Fruit fly (Drosophila melanogaster) whole organism, embryonic: ENCODE measurements around the gene Sptz.

Experiments
- CG10147 ChIP-seq: fragments of 200-800 bp; sonication (Bioruptor generic); optimal IDR thresholded peaks from 2 replicates; lab custom pipeline; 2019; ENCODE audit warnings: missing biosample characterization, mild to moderate bottlenecking, missing genetic modification characterization, moderate library complexity
- CG10321 ChIP-seq: fragments of 200-800 bp; sonication (Bioruptor generic); IDR thresholded peaks from 2 replicates; pipeline ENCODE4 v1.3.6; 2022; ENCODE audit warnings: missing biosample characterization, missing genetic modification characterization
- CG12391 ChIP-seq: fragments of 200-800 bp; sonication (Bioruptor generic); optimal IDR thresholded peaks from 3 replicates; lab custom pipeline; 2018; ENCODE audit warnings: missing biosample characterization, mild to moderate bottlenecking, missing genetic modification characterization, moderate library complexity
- CG13123 ChIP-seq: fragments of 200-800 bp; sonication (Bioruptor generic); optimal IDR thresholded peaks from 2 replicates; lab custom pipeline; 2016; ENCODE audit warnings: missing biosample characterization, missing genetic modification characterization
- CG13287 ChIP-seq: fragments of 200-800 bp; sonication (Bioruptor generic); IDR thresholded peaks from 2 replicates; pipeline ENCODE4 v1.3.6; 2022; ENCODE audit warnings: missing biosample characterization, missing genetic modification characterization; ENCODE audit not compliant: partially characterized antibody
- CG14710 ChIP-seq: fragments of 200-800 bp; sonication (Bioruptor generic); optimal IDR thresholded peaks from 3 replicates; lab custom pipeline; 2019; ENCODE audit warnings: missing biosample characterization, mild to moderate bottlenecking, missing genetic modification characterization, moderate library complexity
- CG16813 ChIP-seq: fragments of 200-800 bp; sonication (Bioruptor generic); IDR thresholded peaks from 3 replicates; pipeline ENCODE4 v1.3.6; 2022; ENCODE audit warnings: missing biosample characterization, missing genetic modification characterization; ENCODE audit not compliant: partially characterized antibody
- CG17186 ChIP-seq: fragments of 200-800 bp; sonication (Bioruptor generic); optimal IDR thresholded peaks from 3 replicates; lab custom pipeline; 2017; ENCODE audit warnings: missing biosample characterization, missing genetic modification reagents, missing genetic modification characterization
- CG2116 ChIP-seq: fragments of 200-800 bp; sonication (Bioruptor generic); optimal IDR thresholded peaks from 3 replicates; lab custom pipeline; 2018; ENCODE audit warnings: missing biosample characterization, mild to moderate bottlenecking, missing genetic modification characterization
- CG2129 ChIP-seq: fragments of 200-800 bp; sonication (Bioruptor generic); IDR thresholded peaks from 2 replicates; pipeline ENCODE4 v1.3.6; 2022; ENCODE audit warnings: missing biosample characterization, missing genetic modification characterization; ENCODE audit not compliant: partially characterized antibody
- CG3065 ChIP-seq: fragments of 200-800 bp; sonication (Bioruptor generic); optimal IDR thresholded peaks from 2 replicates; lab custom pipeline; 2016; ENCODE audit warnings: missing biosample characterization, missing genetic modification characterization
- CG3163 ChIP-seq: fragments of 200-800 bp; sonication (Bioruptor generic); optimal IDR thresholded peaks from 3 replicates; lab custom pipeline; 2016; ENCODE audit warnings: missing biosample characterization, missing genetic modification characterization
- CG3838 ChIP-seq: fragments of 200-800 bp; sonication (Bioruptor generic); optimal IDR thresholded peaks from 3 replicates; lab custom pipeline; 2016; ENCODE audit warnings: missing biosample characterization, missing genetic modification characterization
- CG4360 ChIP-seq: fragments of 200-800 bp; sonication (Bioruptor generic); IDR thresholded peaks from 2 replicates; pipeline ENCODE4 v1.3.6; 2022; ENCODE audit warnings: missing biosample characterization, missing genetic modification characterization
- CG4424 ChIP-seq: fragments of 200-800 bp; sonication (Bioruptor generic); optimal IDR thresholded peaks from 3 replicates; lab custom pipeline; 2016; ENCODE audit warnings: missing biosample characterization, missing genetic modification characterization
- CG4854 ChIP-seq: fragments of 200-800 bp; sonication (Bioruptor generic); optimal IDR thresholded peaks from 2 replicates; lab custom pipeline; 2016; ENCODE audit warnings: missing biosample characterization, missing genetic modification characterization, inconsistent platforms
- CG5180 ChIP-seq: fragments of 200-800 bp; sonication (Bioruptor generic); optimal IDR thresholded peaks from 3 replicates; lab custom pipeline; 2017; ENCODE audit warnings: missing biosample characterization, missing genetic modification characterization, mild to moderate bottlenecking, moderate library complexity, missing genetic modification reagents
- CG6254 ChIP-seq: fragments of 200-800 bp; sonication (Bioruptor generic); optimal IDR thresholded peaks from 3 replicates; lab custom pipeline; 2017; ENCODE audit warnings: mild to moderate bottlenecking, missing biosample characterization, missing genetic modification reagents, missing genetic modification characterization
- CG7271 ChIP-seq: fragments of 200-800 bp; sonication (Bioruptor generic); optimal IDR thresholded peaks from 2 replicates; lab custom pipeline; 2018; ENCODE audit warnings: missing biosample characterization, mild to moderate bottlenecking, missing genetic modification characterization, moderate library complexity
- CG7372 ChIP-seq: fragments of 200-800 bp; sonication (Bioruptor generic); IDR thresholded peaks from 2 replicates; pipeline ENCODE4 v1.3.6; 2022; ENCODE audit warnings: missing biosample characterization, missing genetic modification characterization
- CG8765 ChIP-seq: fragments of 200-800 bp; sonication (Bioruptor generic); IDR thresholded peaks from 2 replicates; pipeline ENCODE4 v1.3.6; 2022; ENCODE audit warnings: missing biosample characterization, missing genetic modification characterization
- CG9797 ChIP-seq: fragments of 200-800 bp; sonication (Bioruptor generic); optimal IDR thresholded peaks from 3 replicates; lab custom pipeline; 2018; ENCODE audit warnings: missing biosample characterization, mild to moderate bottlenecking, missing genetic modification characterization
- Dip3 ChIP-seq: fragments of 200-800 bp; sonication (Bioruptor generic); optimal IDR thresholded peaks from 3 replicates; lab custom pipeline; 2016; ENCODE audit warnings: missing biosample characterization, missing genetic modification characterization
- Fer2 ChIP-seq: fragments of 200-800 bp; sonication (Bioruptor generic); optimal IDR thresholded peaks from 2 replicates; lab custom pipeline; 2018; ENCODE audit warnings: missing biosample characterization, mild to moderate bottlenecking, missing genetic modification characterization, moderate library complexity
- Hr78 ChIP-seq, 2 experiments: fragments of 200-800 bp in 1 of 2; fragments of >200 bp in 1 of 2; sonication (Bioruptor generic) in 1 of 2; optimal IDR thresholded peaks; 2 replicates each; lab custom pipeline; 2017 to 2019; ENCODE audit warnings: missing biosample characterization in 2 of 2, missing genetic modification characterization in 2 of 2, mild to moderate bottlenecking in 1 of 2, moderate library complexity in 1 of 2
- Lim3 ChIP-seq: fragments of 200-800 bp; sonication (Bioruptor generic); IDR thresholded peaks from 2 replicates; pipeline ENCODE4 v1.3.6; 2022; ENCODE audit warnings: missing biosample characterization, missing genetic modification characterization
- Max ChIP-seq: fragments of 200-800 bp; sonication (Bioruptor generic); optimal IDR thresholded peaks from 2 replicates; lab custom pipeline; 2016; ENCODE audit warnings: missing biosample characterization, mild to moderate bottlenecking, missing genetic modification characterization
- Med ChIP-seq: fragments of 200-800 bp; sonication (Bioruptor generic); peaks from one replicate; lab custom pipeline; 2016; ENCODE audit warnings: missing biosample characterization, missing genetic modification characterization, mild to moderate bottlenecking, inconsistent platforms, moderate library complexity
- Xrp1 ChIP-seq: fragments of 200-800 bp; sonication (Bioruptor generic); IDR thresholded peaks from 2 replicates; pipeline ENCODE4 v1.3.6; 2022; ENCODE audit warnings: missing biosample characterization, missing genetic modification characterization
- ase ChIP-seq: fragments of 200-800 bp; sonication (Bioruptor generic); IDR thresholded peaks from 3 replicates; pipeline ENCODE4 v1.3.6; 2022; ENCODE audit warnings: missing biosample characterization, missing genetic modification characterization
- ash1 ChIP-seq: fragments of 200-800 bp; sonication (Bioruptor generic); optimal IDR thresholded peaks from 2 replicates; lab custom pipeline; 2018; ENCODE audit warnings: missing biosample characterization, mild to moderate bottlenecking, missing genetic modification characterization
- br ChIP-seq: fragments of >200 bp; optimal IDR thresholded peaks from 2 replicates; lab custom pipeline; 2017
- btn ChIP-seq: fragments of 200-800 bp; sonication (Bioruptor generic); optimal IDR thresholded peaks from 2 replicates; lab custom pipeline; 2016; ENCODE audit warnings: missing biosample characterization, missing genetic modification characterization
- cad ChIP-seq: fragments of >200 bp; optimal IDR thresholded peaks from 2 replicates; lab custom pipeline; 2017; ENCODE audit warnings: missing biosample characterization, missing genetic modification characterization
- cato ChIP-seq: fragments of 200-800 bp; sonication (Bioruptor generic); optimal IDR thresholded peaks from 2 replicates; lab custom pipeline; 2016; ENCODE audit warnings: missing biosample characterization, missing genetic modification characterization, borderline replicate concordance
- caup ChIP-seq: fragments of 200-800 bp; sonication (Bioruptor generic); optimal IDR thresholded peaks from 3 replicates; lab custom pipeline; 2017; ENCODE audit warnings: missing biosample characterization, mild to moderate bottlenecking, missing genetic modification characterization, moderate library complexity; ENCODE audit not compliant: severe bottlenecking
- chn ChIP-seq: fragments of 200-800 bp; sonication (Bioruptor generic); optimal IDR thresholded peaks from 2 replicates; lab custom pipeline; 2016; ENCODE audit warnings: missing biosample characterization, missing genetic modification characterization
- fd102C ChIP-seq: fragments of 200-800 bp; sonication (Bioruptor generic); optimal IDR thresholded peaks from 2 replicates; lab custom pipeline; 2018; ENCODE audit warnings: missing biosample characterization, mild to moderate bottlenecking, missing genetic modification characterization, moderate library complexity
- ftz-f1 ChIP-seq: fragments of 200-800 bp; sonication (Bioruptor generic); optimal IDR thresholded peaks from 2 replicates; lab custom pipeline; 2016; ENCODE audit warnings: missing biosample characterization, missing genetic modification characterization
- gce ChIP-seq: fragments of 200-800 bp; sonication (Bioruptor generic); IDR thresholded peaks from 3 replicates; pipeline ENCODE4 v1.3.6; 2022; ENCODE audit warnings: missing biosample characterization, missing genetic modification characterization
- gcm2 ChIP-seq: fragments of 200-800 bp; sonication (Bioruptor generic); optimal IDR thresholded peaks from 2 replicates; lab custom pipeline; 2016; ENCODE audit warnings: missing biosample characterization, missing genetic modification characterization
- gfzf ChIP-seq: fragments of 200-800 bp; sonication (Bioruptor generic); optimal IDR thresholded peaks from 2 replicates; lab custom pipeline; 2016; ENCODE audit warnings: missing biosample characterization, mild to moderate bottlenecking, missing genetic modification characterization, moderate library complexity
- hth ChIP-seq: fragments of >200 bp; optimal IDR thresholded peaks from 2 replicates; lab custom pipeline; 2017; ENCODE audit warnings: inconsistent platforms
- lov ChIP-seq, 2 experiments: fragments of 200-800 bp in 1 of 2; fragments of >200 bp in 1 of 2; sonication (Bioruptor generic) in 1 of 2; IDR thresholded peaks in 1 of 2; optimal IDR thresholded peaks in 1 of 2; 2 replicates in 1 of 2; 3 replicates in 1 of 2; pipeline versions ENCODE4 v1.3.6 to Lab custom; 2017 to 2022; ENCODE audit warnings: missing biosample characterization in 1 of 2, missing genetic modification characterization in 1 of 2
- nau ChIP-seq: fragments of 200-800 bp; sonication (Bioruptor generic); optimal IDR thresholded peaks from 3 replicates; lab custom pipeline; 2017; ENCODE audit warnings: missing biosample characterization, mild to moderate bottlenecking, missing genetic modification characterization, missing genetic modification reagents
- repo ChIP-seq: fragments of 200-800 bp; sonication (Bioruptor generic); optimal IDR thresholded peaks from 2 replicates; lab custom pipeline; 2016; ENCODE audit warnings: missing biosample characterization, missing genetic modification characterization
- ro ChIP-seq: fragments of 200-800 bp; sonication (Bioruptor generic); IDR thresholded peaks from 2 replicates; pipeline ENCODE4 v1.3.6; 2022; ENCODE audit warnings: missing biosample characterization, missing genetic modification characterization
- salm ChIP-seq: fragments of 200-800 bp; sonication (Bioruptor generic); optimal IDR thresholded peaks from 2 replicates; lab custom pipeline; 2018; ENCODE audit warnings: missing biosample characterization, mild to moderate bottlenecking, missing genetic modification characterization
- sd ChIP-seq: fragments of 200-800 bp; sonication (Bioruptor generic); optimal IDR thresholded peaks from 3 replicates; lab custom pipeline; 2018; ENCODE audit warnings: missing biosample characterization, mild to moderate bottlenecking, missing genetic modification characterization, moderate library complexity
- zfh1 ChIP-seq: fragments of 200-800 bp; sonication (Bioruptor generic); IDR thresholded peaks from 3 replicates; pipeline ENCODE4 v1.3.6; 2022; ENCODE audit warnings: missing biosample characterization, missing genetic modification characterization

Sptz gene

DNA sequence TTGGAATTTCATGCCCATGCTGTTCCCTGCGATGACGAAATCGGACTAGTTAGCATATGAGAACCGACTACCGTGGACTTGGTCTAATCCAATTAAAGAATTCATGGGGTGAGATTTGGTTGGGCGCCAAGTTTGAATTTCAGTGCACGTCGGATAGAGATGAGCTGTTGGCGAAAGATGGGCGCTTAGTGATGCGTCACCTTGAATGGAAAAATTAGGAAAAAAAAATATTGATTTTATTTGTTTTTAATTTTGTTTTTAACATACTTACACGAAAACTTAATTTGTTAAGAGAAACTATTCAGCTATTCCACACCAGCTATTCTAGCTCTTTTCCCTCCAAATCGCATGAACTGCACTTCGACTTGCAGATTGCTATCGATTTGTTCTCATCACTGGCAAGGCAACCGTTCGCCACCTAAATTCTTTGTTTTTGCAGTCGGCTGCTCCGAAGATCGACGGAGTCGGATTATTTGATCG, at the start of gene Sptz, which contains the start of gene ninaG (continued):
- no peak for TF ChIP-seq ash1 (GFP tag; lab: Kevin White, UChicago)
- peak; percentile 95 for TF ChIP-seq CG12391 (tag; lab: Kevin White, UChicago)
- no peak for TF ChIP-seq CG2129 (GFP tag; lab: Robert Waterston, UW)
- TF ChIP-seq CG16813 (GFP tag; lab: Robert Waterston, UW): peak; percentile 55; the same call in 2 of the 3 replicates
- TF ChIP-seq repo (GFP tag; lab: Kevin White, UChicago): peak; percentile 91
- peak; percentile 84 for TF ChIP-seq Fer2 (tag; lab: Kevin White, UChicago)
- peak; percentile 52 for TF ChIP-seq fd102C (GFP tag; lab: Kevin White, UChicago)
- peak; percentile 93 for TF ChIP-seq CG8765 (GFP tag; lab: Robert Waterston, UW)
- TF ChIP-seq CG13123 (GFP tag; lab: Kevin White, UChicago): peak; percentile 91
- TF ChIP-seq CG3163 (GFP tag; lab: Kevin White, UChicago): peak; percentile 75
- TF ChIP-seq cad (GFP tag; lab: Kevin White, UChicago): no peak
- peak; percentile 83 for TF ChIP-seq gcm2
- peak; percentile 89 for TF ChIP-seq ftz-f1 (GFP tag; lab: Kevin White, UChicago)
- TF ChIP-seq CG3065 (GFP tag; lab: Kevin White, UChicago): peak; percentile 91
- peak; percentile 93 for TF ChIP-seq ase (GFP tag; lab: Robert Waterston, UW)
- peak; percentile 91 for TF ChIP-seq cato (GFP tag; lab: Kevin White, UChicago)
- TF ChIP-seq CG7271 (tag; lab: Kevin White, UChicago): peak; percentile 83
- TF ChIP-seq chn: peak; percentile 97
- no peak for TF ChIP-seq nau (GFP tag; lab: Kevin White, UChicago)
- peak; percentile 95 for TF ChIP-seq CG2116 (GFP tag; lab: Kevin White, UChicago)
- TF ChIP-seq Lim3: peak; percentile 62; the same call in 1 of the 2 replicates
- peak; percentile 47 for TF ChIP-seq CG4360
- TF ChIP-seq Hr78 (GFP tag; optimal IDR thresholded peaks at IDR 0.05; lab: Kevin White, UChicago): no peak
- peak; percentile 66 for TF ChIP-seq CG10321 (GFP tag; lab: Robert Waterston, UW)
- no peak for TF ChIP-seq CG10147 (GFP tag; lab: Kevin White, UChicago)
- TF ChIP-seq CG5180 (GFP tag; lab: Kevin White, UChicago): no peak
- TF ChIP-seq CG13287 (GFP tag; lab: Robert Waterston, UW): peak; percentile 64
- TF ChIP-seq lov (optimal IDR thresholded peaks at IDR 0.05; lab: Kevin White, UChicago): no peak
- peak; percentile 92 for TF ChIP-seq lov (GFP tag; IDR thresholded peaks at IDR 0.05; lab: Robert Waterston, UW)
- peak; percentile 89 for TF ChIP-seq CG3838 (GFP tag; lab: Kevin White, UChicago)
- peak; percentile 96 for TF ChIP-seq Dip3 (GFP tag; lab: Kevin White, UChicago)
- TF ChIP-seq Max (GFP tag; lab: Kevin White, UChicago): peak; percentile 95
- peak; percentile 39 for TF ChIP-seq gfzf (GFP tag; lab: Kevin White, UChicago)
- no peak for TF ChIP-seq CG4854
- peak; percentile 99 for TF ChIP-seq Med (GFP tag; lab: Kevin White, UChicago)
- peak; percentile 84 for TF ChIP-seq caup (GFP tag; lab: Kevin White, UChicago)
- peak; percentile 62 for TF ChIP-seq salm (tag; lab: Kevin White, UChicago)
- no peak for TF ChIP-seq br (lab: Kevin White, UChicago)
- TF ChIP-seq ro (GFP tag; lab: Robert Waterston, UW): peak; percentile 90
- TF ChIP-seq btn (GFP tag; lab: Kevin White, UChicago): peak; percentile 76
- peak; percentile 66 for TF ChIP-seq CG6254 (GFP tag; lab: Kevin White, UChicago)
- peak; percentile 97 for TF ChIP-seq zfh1 (GFP tag; lab: Robert Waterston, UW)
- peak; percentile 87 for TF ChIP-seq gce (GFP tag; lab: Robert Waterston, UW)
- TF ChIP-seq hth: no peak
- peak; percentile 95 for TF ChIP-seq CG4424 (GFP tag; lab: Kevin White, UChicago)
- TF ChIP-seq CG7372: peak; percentile 93
- TF ChIP-seq Xrp1: peak; percentile 97
- TF ChIP-seq sd: no peak
- peak; percentile 93 for TF ChIP-seq CG14710 (tag; lab: Kevin White, UChicago)
- TF ChIP-seq CG17186 (GFP tag; lab: Kevin White, UChicago): peak; percentile 91
- peak; percentile 65 for TF ChIP-seq CG9797 (GFP tag; lab: Kevin White, UChicago)
